Fruit fly (Drosophila melanogaster) whole organism, wandering third instar larva: ENCODE measurements around the gene gammaTub23C.

Source experiments
- CG9705 ChIP-seq: fragments of 200-800 bp; sonication (Bioruptor generic); optimal IDR thresholded peaks from 2 replicates; lab custom pipeline; 2018; ENCODE audit warnings: missing biosample characterization, mild to moderate bottlenecking, missing genetic modification characterization
- Dif ChIP-seq: fragments of 200-275, 200-300 bp; sonication (Bioruptor generic); optimal IDR thresholded peaks from 2 replicates; lab custom pipeline; 2018; ENCODE audit warnings: missing biosample characterization, missing genetic modification characterization; ENCODE audit not compliant: partially characterized antibody
- Hr78 ChIP-seq: fragments of >200 bp; optimal IDR thresholded peaks from 2 replicates; lab custom pipeline; 2017; ENCODE audit warnings: missing biosample characterization, missing genetic modification characterization
- OdsH ChIP-seq: fragments of 200-800 bp; sonication (Bioruptor generic); optimal IDR thresholded peaks from 2 replicates; lab custom pipeline; 2016; ENCODE audit warnings: missing biosample characterization, mild to moderate bottlenecking, missing genetic modification characterization
- br ChIP-seq: fragments of 200-800 bp; sonication (Bioruptor generic); optimal IDR thresholded peaks from 2 replicates; lab custom pipeline; 2016; ENCODE audit warnings: missing biosample characterization, missing genetic modification characterization
- h ChIP-seq: fragments of 200-800 bp; sonication (Bioruptor generic); optimal IDR thresholded peaks from 3 replicates; lab custom pipeline; 2016; ENCODE audit warnings: missing biosample characterization, mild to moderate bottlenecking, missing genetic modification characterization
- pan ChIP-seq: fragments of >200 bp; optimal IDR thresholded peaks from 2 replicates; lab custom pipeline; 2017
- sage ChIP-seq: fragments of 200-800 bp; sonication (Bioruptor generic); optimal IDR thresholded peaks from 2 replicates; lab custom pipeline; 2016; ENCODE audit warnings: missing biosample characterization, mild to moderate bottlenecking, missing genetic modification characterization

DNA sequence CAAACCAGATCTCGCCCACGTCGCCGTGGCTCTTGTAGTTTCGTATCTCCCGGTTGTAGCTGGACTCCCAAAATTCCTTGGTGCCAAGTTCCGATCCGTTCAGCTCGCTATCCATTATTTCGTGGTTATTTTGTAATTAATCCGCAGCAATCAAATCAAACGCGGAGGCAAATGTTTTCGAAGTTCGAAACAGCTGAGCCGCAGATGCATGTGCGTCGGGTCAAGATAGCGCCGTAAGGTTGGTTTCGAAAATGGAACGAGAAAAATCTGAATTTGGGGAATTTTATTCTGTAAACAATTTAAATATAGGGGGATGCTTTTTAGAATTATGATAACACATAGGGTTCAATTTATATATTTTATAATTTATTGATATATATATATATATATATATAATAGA, 6.4 kb downstream of the gammaTub23C start, which contains the start of gene CG9643:
- TF ChIP-seq CG9705 (GFP tag; lab: Kevin White, UChicago) (no peak), sage (GFP tag; lab: Kevin White, UChicago) (no peak), pan (lab: Kevin White, UChicago) (no peak), br (no peak), OdsH (GFP tag; lab: Kevin White, UChicago) (no peak), Hr78 (GFP tag; lab: Kevin White, UChicago) (no peak), h (GFP tag; lab: Kevin White, UChicago) (no peak), Dif (GFP tag; lab: Kevin White, UChicago) (no peak)
